Worm (Caenorhabditis elegans) whole organism, young adult: ENCODE measurements around the gene F57B9.8.
A peak's percentile ranks its signal among the peaks of the same experiment; 100 is the strongest.

ENCODE experiments used
- B0019.2 ChIP-seq: fragments of 200-800 bp; sonication (Bioruptor generic); conservative IDR thresholded peaks from 2 replicates; pipeline ENCODE4 v1.3.6; 2022; ENCODE audit warnings: missing genetic modification reagents, missing genetic modification characterization, missing compliant biosample characterization
- C06A6.2 ChIP-seq: fragments of 200-800 bp; sonication (Bioruptor generic); conservative IDR thresholded peaks from 2 replicates; pipeline ENCODE4 v1.3.6; 2022; ENCODE audit warnings: missing genetic modification characterization, missing compliant biosample characterization
- D2030.7 ChIP-seq: fragments of 200-800 bp; sonication (Bioruptor generic); IDR thresholded peaks from 2 replicates; pipeline ENCODE4 v1.3.6; 2022; ENCODE audit warnings: missing genetic modification reagents, missing genetic modification characterization, missing compliant biosample characterization
- F22D6.2 ChIP-seq: sonication (generic microtip); optimal IDR thresholded peaks from 2 replicates; lab custom pipeline; 2016; ENCODE audit warnings: mild to moderate bottlenecking, missing genetic modification characterization, missing compliant biosample characterization
- F33H1.4 ChIP-seq: fragments of 200-800 bp; sonication (Bioruptor generic); IDR thresholded peaks from 2 replicates; pipeline ENCODE4 v1.3.6; 2022; ENCODE audit warnings: missing genetic modification reagents, missing genetic modification characterization, missing compliant biosample characterization
- F39B2.1 ChIP-seq: fragments of 200-800 bp; sonication (Bioruptor generic); IDR thresholded peaks from 2 replicates; pipeline ENCODE4 v1.3.6; 2022; ENCODE audit warnings: missing genetic modification reagents, missing genetic modification characterization, missing compliant biosample characterization
- F57A8.1 ChIP-seq: fragments of 200-800 bp; sonication (Bioruptor generic); optimal IDR thresholded peaks from 2 replicates; lab custom pipeline; 2018; ENCODE audit warnings: mild to moderate bottlenecking, missing genetic modification characterization, moderate library complexity, missing compliant biosample characterization
- K11D2.4 ChIP-seq: fragments of 200-800 bp; sonication (Bioruptor generic); IDR thresholded peaks from 2 replicates; pipeline ENCODE4 v1.3.6; 2022; ENCODE audit warnings: missing genetic modification reagents, missing genetic modification characterization, missing compliant biosample characterization
- T26A5.8 ChIP-seq: sonication (generic microtip); optimal IDR thresholded peaks from 2 replicates; lab custom pipeline; 2016; ENCODE audit warnings: missing genetic modification characterization, missing compliant biosample characterization
- aptf-2 ChIP-seq: fragments of 200-800 bp; sonication (Bioruptor generic); conservative IDR thresholded peaks from 2 replicates; pipeline ENCODE4 v1.3.6; 2022; ENCODE audit warnings: missing genetic modification reagents, missing genetic modification characterization, missing compliant biosample characterization
- athp-1 ChIP-seq: sonication (generic microtip); optimal IDR thresholded peaks from 2 replicates; lab custom pipeline; 2017; ENCODE audit warnings: mild to moderate bottlenecking, missing genetic modification characterization, missing compliant biosample characterization
- attf-6 ChIP-seq: fragments of 200-800 bp; sonication (Bioruptor generic); IDR thresholded peaks from 2 replicates; pipeline ENCODE4 v1.3.6; 2022; ENCODE audit warnings: missing genetic modification reagents, missing genetic modification characterization, missing compliant biosample characterization
- bed-2 ChIP-seq: fragments of 200-800 bp; sonication (Bioruptor generic); IDR thresholded peaks from 2 replicates; pipeline ENCODE4 v1.3.6; 2022; ENCODE audit warnings: missing genetic modification reagents, missing genetic modification characterization, missing compliant biosample characterization
- ccch-3 ChIP-seq: fragments of 200-800 bp; sonication (Bioruptor generic); optimal IDR thresholded peaks from 2 replicates; lab custom pipeline; 2018; ENCODE audit warnings: mild to moderate bottlenecking, missing genetic modification characterization, missing compliant biosample characterization
- cebp-1 ChIP-seq, 2 experiments: fragments of 200-800 bp in 1 of 2; sonication (Bioruptor generic) in 1 of 2; sonication (generic microtip) in 1 of 2; IDR thresholded peaks in 1 of 2; optimal IDR thresholded peaks in 1 of 2; 2 replicates each; pipeline versions ENCODE4 v1.3.6 to Lab custom; 2017 to 2022; ENCODE audit warnings: missing compliant biosample characterization in 2 of 2, missing genetic modification characterization in 2 of 2, mild to moderate bottlenecking in 1 of 2, missing genetic modification reagents in 1 of 2, moderate library complexity in 1 of 2
- ceh-40 ChIP-seq: fragments of 200-800 bp; sonication (Bioruptor generic); IDR thresholded peaks from 2 replicates; pipeline ENCODE4 v1.3.6; 2022; ENCODE audit warnings: missing genetic modification characterization, missing compliant biosample characterization
- die-1 ChIP-seq: sonication (generic microtip); optimal IDR thresholded peaks from 2 replicates; lab custom pipeline; 2016; ENCODE audit warnings: missing genotype, mild to moderate bottlenecking, missing genetic modification characterization, missing compliant biosample characterization
- dpl-1 ChIP-seq: fragments of 150-350 bp; optimal IDR thresholded peaks from 2 replicates; lab custom pipeline; 2014; ENCODE audit warnings: missing biosample characterization, missing genetic modification reagents, missing genetic modification characterization
- egl-18 ChIP-seq: fragments of 200-800 bp; sonication (Bioruptor generic); IDR thresholded peaks from 2 replicates; pipeline ENCODE4 v1.3.6; 2022; ENCODE audit warnings: missing genetic modification reagents, missing genetic modification characterization, missing compliant biosample characterization
- egl-44 ChIP-seq: fragments of 200-800 bp; sonication (Bioruptor generic); IDR thresholded peaks from 2 replicates; pipeline ENCODE4 v1.3.6; 2022; ENCODE audit warnings: missing genetic modification reagents, missing genetic modification characterization, missing compliant biosample characterization
- gei-17 ChIP-seq: fragments of 200-800 bp; sonication (Bioruptor generic); optimal IDR thresholded peaks from 2 replicates; lab custom pipeline; 2018; ENCODE audit warnings: mild to moderate bottlenecking, missing genetic modification characterization, missing compliant biosample characterization
- hlh-26 ChIP-seq: fragments of 200-800 bp; sonication (Bioruptor generic); conservative IDR thresholded peaks from 2 replicates; pipeline ENCODE4 v1.3.6; 2022; ENCODE audit warnings: missing genetic modification reagents, missing genetic modification characterization, missing compliant biosample characterization
- hrde-1 ChIP-seq: sonication (generic microtip); optimal IDR thresholded peaks from 2 replicates; lab custom pipeline; 2016; ENCODE audit warnings: missing genetic modification characterization, mild to moderate bottlenecking, missing compliant biosample characterization, moderate library complexity, missing genotype, missing genetic modification reagents, borderline replicate concordance
- lag-1 ChIP-seq: fragments of 200-800 bp; sonication (Bioruptor generic); IDR thresholded peaks from 2 replicates; pipeline ENCODE4 v1.3.6; 2022; ENCODE audit warnings: missing genetic modification reagents, missing genetic modification characterization, missing compliant biosample characterization
- let-607 ChIP-seq, 2 experiments: fragments of 200-800 bp in 1 of 2; sonication (Bioruptor generic) in 1 of 2; sonication (generic microtip) in 1 of 2; optimal IDR thresholded peaks; 2 replicates each; lab custom pipeline; 2016 to 2018; ENCODE audit warnings: mild to moderate bottlenecking in 2 of 2, missing compliant biosample characterization in 2 of 2, missing genetic modification characterization in 2 of 2, moderate library complexity in 2 of 2, missing genotype in 1 of 2
- lin-35 ChIP-seq, 3 experiments: fragments of 150-350 bp in 2 of 3; sonication (generic microtip) in 1 of 3; optimal IDR thresholded peaks; 2 replicates each; lab custom pipeline; 2014 to 2018; ENCODE audit warnings: missing biosample characterization in 3 of 3, missing genetic modification characterization in 3 of 3, missing genetic modification reagents in 3 of 3
- lir-1 ChIP-seq: fragments of 200-800 bp; sonication (Bioruptor generic); conservative IDR thresholded peaks from 2 replicates; pipeline ENCODE4 v1.3.6; 2022; ENCODE audit warnings: missing genetic modification reagents, missing genetic modification characterization, missing compliant biosample characterization
- lsl-1 ChIP-seq: fragments of 200-800 bp; sonication (Bioruptor generic); optimal IDR thresholded peaks from 2 replicates; lab custom pipeline; 2018; ENCODE audit warnings: mild to moderate bottlenecking, missing genetic modification characterization, moderate library complexity, missing compliant biosample characterization
- madf-6 ChIP-seq: fragments of 200-800 bp; sonication (Bioruptor generic); IDR thresholded peaks from 2 replicates; pipeline ENCODE4 v1.3.6; 2022; ENCODE audit warnings: missing genetic modification reagents, missing genetic modification characterization, missing compliant biosample characterization
- madf-8 ChIP-seq: fragments of 200-800 bp; sonication (Bioruptor generic); conservative IDR thresholded peaks from 2 replicates; pipeline ENCODE4 v1.3.6; 2022; ENCODE audit warnings: missing genetic modification reagents, missing genetic modification characterization, missing compliant biosample characterization
- mes-4 ChIP-seq: sonication (generic microtip); optimal IDR thresholded peaks from 2 replicates; lab custom pipeline; 2016; ENCODE audit warnings: missing genotype, missing genetic modification characterization, missing compliant biosample characterization
- nhr-80 ChIP-seq: sonication (generic microtip); optimal IDR thresholded peaks from 2 replicates; lab custom pipeline; 2016; ENCODE audit warnings: missing genetic modification characterization, missing compliant biosample characterization
- pbrm-1 ChIP-seq: fragments of 200-800 bp; sonication (Bioruptor generic); IDR thresholded peaks from 2 replicates; pipeline ENCODE4 v1.3.6; 2022; ENCODE audit warnings: missing genetic modification reagents, missing genetic modification characterization, missing compliant biosample characterization
- pha-4 ChIP-seq: fragments of 150-350 bp; sonication (generic microtip); optimal IDR thresholded peaks from 2 replicates; lab custom pipeline; 2014; ENCODE audit warnings: missing biosample characterization, missing genetic modification reagents, missing genetic modification characterization
- rcor-1 ChIP-seq: fragments of 200-800 bp; sonication (Bioruptor generic); IDR thresholded peaks from 2 replicates; pipeline ENCODE4 v1.3.6; 2022; ENCODE audit warnings: missing genetic modification reagents, missing genetic modification characterization, missing compliant biosample characterization
- repo-1 ChIP-seq: sonication (generic microtip); optimal IDR thresholded peaks from 2 replicates; lab custom pipeline; 2017; ENCODE audit warnings: mild to moderate bottlenecking, missing genetic modification characterization, missing compliant biosample characterization
- rpc-1 ChIP-seq, 2 experiments: fragments of 150-350 bp in 1 of 2; sonication (generic microtip) in 1 of 2; optimal IDR thresholded peaks; 2 replicates each; lab custom pipeline; 2014 to 2018; ENCODE audit warnings: missing biosample characterization in 1 of 2, missing genetic modification characterization in 1 of 2, missing genetic modification reagents in 1 of 2, missing genotype in 1 of 2
- sdz-38 ChIP-seq: sonication (generic microtip); optimal IDR thresholded peaks from 2 replicates; lab custom pipeline; 2016; ENCODE audit warnings: missing genotype, missing genetic modification characterization, missing compliant biosample characterization
- sea-2 ChIP-seq: fragments of 200-800 bp; sonication (Bioruptor generic); IDR thresholded peaks from 2 replicates; pipeline ENCODE4 v1.3.6; 2022; ENCODE audit warnings: missing genetic modification characterization, missing compliant biosample characterization
- snpc-1.1 ChIP-seq: sonication (generic microtip); optimal IDR thresholded peaks from 2 replicates; lab custom pipeline; 2017; ENCODE audit warnings: missing genetic modification characterization, mild to moderate bottlenecking, missing compliant biosample characterization, antibody characterized with exemption, moderate library complexity, missing genotype, missing genetic modification reagents; ENCODE audit not compliant: insufficient read depth
- snpc-3.4 ChIP-seq: sonication (generic microtip); optimal IDR thresholded peaks from 2 replicates; lab custom pipeline; 2017; ENCODE audit warnings: missing genetic modification characterization, mild to moderate bottlenecking, missing compliant biosample characterization, antibody characterized with exemption, moderate library complexity, missing genotype, missing genetic modification reagents
- somi-1 ChIP-seq: fragments of 200-800 bp; sonication (Bioruptor generic); optimal IDR thresholded peaks from 2 replicates; lab custom pipeline; 2018; ENCODE audit warnings: mild to moderate bottlenecking, missing genetic modification characterization, missing compliant biosample characterization
- tbp1 ChIP-seq: fragments of 200-800 bp; sonication (Bioruptor generic); optimal IDR thresholded peaks from 2 replicates; lab custom pipeline; 2018; ENCODE audit warnings: mild to moderate bottlenecking, missing genetic modification characterization, missing compliant biosample characterization
- ztf-18 ChIP-seq: sonication (generic microtip); optimal IDR thresholded peaks from 2 replicates; lab custom pipeline; 2016; ENCODE audit warnings: missing genotype, mild to moderate bottlenecking, missing genetic modification characterization, missing compliant biosample characterization
- ztf-25 ChIP-seq: fragments of 200-800 bp; sonication (Bioruptor generic); IDR thresholded peaks from 2 replicates; pipeline ENCODE4 v1.3.6; 2022; ENCODE audit warnings: missing genetic modification reagents, missing genetic modification characterization, missing compliant biosample characterization
- ztf-3 ChIP-seq: fragments of 200-800 bp; sonication (Bioruptor generic); optimal IDR thresholded peaks from 2 replicates; lab custom pipeline; 2018; ENCODE audit warnings: mild to moderate bottlenecking, missing genetic modification characterization, missing compliant biosample characterization
- ztf-6 ChIP-seq: fragments of 200-800 bp; sonication (Bioruptor generic); IDR thresholded peaks from 2 replicates; pipeline ENCODE4 v1.3.6; 2022; ENCODE audit warnings: missing genetic modification reagents, missing genetic modification characterization, missing compliant biosample characterization

F57B9.8 gene

DNA sequence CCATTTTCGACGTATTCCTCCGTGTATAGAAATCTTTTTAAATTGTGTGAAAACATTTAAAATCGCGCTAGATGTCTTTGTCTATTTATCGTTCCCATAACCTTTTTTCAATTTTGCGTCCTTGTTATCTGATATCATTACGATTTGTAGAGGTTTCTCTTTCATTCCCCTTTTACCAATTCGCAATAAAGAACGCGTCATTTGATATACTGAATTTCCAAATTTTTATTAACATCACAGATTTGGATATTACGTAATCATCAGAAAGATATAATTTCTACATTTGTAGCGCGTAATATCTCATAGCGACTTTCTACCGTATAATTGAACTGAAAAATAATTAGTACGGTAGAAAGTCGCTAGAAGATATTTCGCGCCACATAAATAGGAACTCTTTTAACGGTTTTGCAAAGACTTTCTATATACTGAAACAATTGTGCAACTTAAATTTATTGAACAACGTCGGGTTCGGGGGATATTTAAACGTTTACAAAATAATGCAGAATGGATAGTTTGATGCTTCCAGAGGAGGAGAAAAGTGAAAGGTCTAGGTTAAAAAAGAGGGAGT is 23.6 kb upstream of the F57B9.8 start (continued):
- TF ChIP-seq ztf-25 = no peak
- no peak for TF ChIP-seq T26A5.8
- no peak for TF ChIP-seq B0019.2 (GFP tag; lab: Robert Waterston, UW)
- no peak for TF ChIP-seq egl-18 (GFP tag; lab: Robert Waterston, UW)
- peak; percentile 5 for TF ChIP-seq repo-1
- peak in 1 of 3 experiments; percentile 38 for TF ChIP-seq lin-35 (GFP tag; optimal IDR thresholded peaks at IDR 0.05; lab: Kevin White, UChicago)
- TF ChIP-seq let-607 (tag; optimal IDR thresholded peaks at IDR 0.05; lab: Kevin White, UChicago) = no peak
- TF ChIP-seq snpc-1.1 (tag; lab: Kevin White, UChicago) = no peak
- TF ChIP-seq pha-4 = no peak
- no peak for TF ChIP-seq C06A6.2 (GFP tag; lab: Robert Waterston, UW)
- TF ChIP-seq madf-6 (GFP tag; lab: Robert Waterston, UW) = peak; percentile 76
- no peak for TF ChIP-seq ccch-3 (GFP tag; lab: Kevin White, UChicago)
- TF ChIP-seq sdz-38 (tag; lab: Kevin White, UChicago) = no peak
- no peak for TF ChIP-seq gei-17 (GFP tag; lab: Kevin White, UChicago)
- TF ChIP-seq rpc-1 (optimal IDR thresholded peaks at IDR 0.05; lab: Kevin White, UChicago) = no peak
- TF ChIP-seq rpc-1 (tag; optimal IDR thresholded peaks at IDR 0.05; lab: Kevin White, UChicago) = no peak
- TF ChIP-seq attf-6 (GFP tag; lab: Robert Waterston, UW) = no peak
- no peak for TF ChIP-seq cebp-1 (GFP tag; IDR thresholded peaks at IDR 0.05; lab: Robert Waterston, UW)
- no peak for TF ChIP-seq cebp-1 (tag; optimal IDR thresholded peaks at IDR 0.05; lab: Kevin White, UChicago)
- no peak for TF ChIP-seq tbp1
- no peak for TF ChIP-seq ztf-6 (GFP tag; lab: Robert Waterston, UW)
- no peak for TF ChIP-seq aptf-2
- TF ChIP-seq F57A8.1 (GFP tag; lab: Kevin White, UChicago) = no peak
- no peak for TF ChIP-seq somi-1
- 0 out of 2 replicates have a peak, but pooled peaks have one; percentile 21 for TF ChIP-seq pbrm-1 (GFP tag; lab: Robert Waterston, UW)
- peak; percentile 54 for TF ChIP-seq hrde-1 (tag; lab: Kevin White, UChicago)
- no peak for TF ChIP-seq die-1 (tag; lab: Kevin White, UChicago)
- no peak for TF ChIP-seq ztf-3 (GFP tag; lab: Kevin White, UChicago)
- no peak for TF ChIP-seq ztf-18 (tag; lab: Kevin White, UChicago)
- TF ChIP-seq dpl-1 = peak; percentile 18
- peak; percentile 61 for TF ChIP-seq F33H1.4 (GFP tag; lab: Robert Waterston, UW)
- 0 out of 2 replicates have a peak, but pooled peaks have one; percentile 13 for TF ChIP-seq F39B2.1 (GFP tag; lab: Robert Waterston, UW)
- no peak for TF ChIP-seq ceh-40 (GFP tag; lab: Robert Waterston, UW)
- no peak for TF ChIP-seq K11D2.4 (GFP tag; lab: Robert Waterston, UW)
- TF ChIP-seq lsl-1 = peak; percentile 72
- no peak for TF ChIP-seq lag-1 (GFP tag; lab: Robert Waterston, UW)
- TF ChIP-seq snpc-3.4 (tag; lab: Kevin White, UChicago) = peak; percentile 52
- TF ChIP-seq F22D6.2 (tag; lab: Kevin White, UChicago) = no peak
- no peak for TF ChIP-seq nhr-80
- TF ChIP-seq lir-1 (GFP tag; lab: Robert Waterston, UW) = no peak
- TF ChIP-seq egl-44 (GFP tag; lab: Robert Waterston, UW) = no peak
- no peak for TF ChIP-seq sea-2 (GFP tag; lab: Robert Waterston, UW)
- TF ChIP-seq mes-4 = no peak
- TF ChIP-seq bed-2 = no peak
- TF ChIP-seq athp-1 (tag; lab: Kevin White, UChicago) = peak; percentile 71
- TF ChIP-seq hlh-26 = no peak
- TF ChIP-seq D2030.7 (GFP tag; lab: Robert Waterston, UW) = no peak
- peak; percentile 45; the same call in 1 of the 2 replicates for TF ChIP-seq madf-8
- TF ChIP-seq rcor-1 (GFP tag; lab: Robert Waterston, UW) = no peak
